Fruit fly (Drosophila melanogaster) whole organism, pupa: ENCODE results near the gene Ir7b.

Experiments used
- CG10348 ChIP-seq: fragments of 200-800 bp; sonication (Bioruptor generic); IDR thresholded peaks from 2 replicates; pipeline ENCODE4 v1.3.6; 2022; ENCODE audit warnings: missing biosample characterization, missing genetic modification characterization
- CG12605 ChIP-seq: fragments of 200-800 bp; sonication (Bioruptor generic); IDR thresholded peaks from 2 replicates; pipeline ENCODE4 v1.3.6; 2022; ENCODE audit warnings: missing biosample characterization, missing genetic modification characterization
- CG13204 ChIP-seq: fragments of 200-800 bp; sonication (Bioruptor generic); optimal IDR thresholded peaks from 2 replicates; lab custom pipeline; 2018; ENCODE audit warnings: missing biosample characterization, mild to moderate bottlenecking, missing genetic modification characterization, moderate library complexity
- CG14655 ChIP-seq: fragments of 200-800 bp; sonication (Bioruptor generic); optimal IDR thresholded peaks from 3 replicates; lab custom pipeline; 2017; ENCODE audit warnings: mild to moderate bottlenecking, missing biosample characterization, missing genetic modification reagents, missing genetic modification characterization
- CG15710 ChIP-seq: fragments of 200-800 bp; sonication (Bioruptor generic); optimal IDR thresholded peaks from 2 replicates; lab custom pipeline; 2018; ENCODE audit warnings: missing biosample characterization, mild to moderate bottlenecking, missing genetic modification characterization, moderate library complexity
- CG17806 ChIP-seq: fragments of 200-800 bp; sonication (Bioruptor generic); optimal IDR thresholded peaks from 2 replicates; lab custom pipeline; 2018; ENCODE audit warnings: missing biosample characterization, mild to moderate bottlenecking, missing genetic modification characterization, moderate library complexity
- CG32121 ChIP-seq: fragments of 200-800 bp; sonication (Bioruptor generic); IDR thresholded peaks from 2 replicates; pipeline ENCODE4 v1.3.6; 2022; ENCODE audit warnings: missing biosample characterization, missing genetic modification characterization
- CG34367 ChIP-seq: fragments of 200-800 bp; sonication (Bioruptor generic); optimal IDR thresholded peaks from 2 replicates; lab custom pipeline; 2018; ENCODE audit warnings: missing biosample characterization, mild to moderate bottlenecking, missing genetic modification characterization
- CG4496 ChIP-seq: fragments of 200-800 bp; sonication (Bioruptor generic); IDR thresholded peaks from 3 replicates; pipeline ENCODE4 v1.3.6; 2022; ENCODE audit warnings: missing biosample characterization, missing genetic modification characterization
- CG8159 ChIP-seq: fragments of 200-800 bp; sonication (Bioruptor generic); optimal IDR thresholded peaks from 3 replicates; lab custom pipeline; 2018; ENCODE audit warnings: missing biosample characterization, mild to moderate bottlenecking, missing genetic modification characterization, moderate library complexity
- CG8301 ChIP-seq: fragments of 200-800 bp; sonication (Bioruptor generic); optimal IDR thresholded peaks from 2 replicates; lab custom pipeline; 2018; ENCODE audit warnings: missing biosample characterization, mild to moderate bottlenecking, missing genetic modification characterization
- CG9948 ChIP-seq: fragments of 200-800 bp; sonication (Bioruptor generic); optimal IDR thresholded peaks from 2 replicates; lab custom pipeline; 2018; ENCODE audit warnings: missing biosample characterization, mild to moderate bottlenecking, missing genetic modification characterization, moderate library complexity
- D1 ChIP-seq: fragments of 200-800 bp; sonication (Bioruptor generic); optimal IDR thresholded peaks from 2 replicates; lab custom pipeline; 2018; ENCODE audit warnings: missing biosample characterization, mild to moderate bottlenecking, missing genetic modification characterization, moderate library complexity
- EcR ChIP-seq: fragments of 200-800 bp; sonication (Bioruptor generic); optimal IDR thresholded peaks from 3 replicates; lab custom pipeline; 2019; ENCODE audit warnings: missing biosample characterization, missing genetic modification characterization, mild to moderate bottlenecking, moderate library complexity, missing genetic modification reagents
- Ets98B ChIP-seq: fragments of 200-800 bp; sonication (Bioruptor generic); IDR thresholded peaks from 2 replicates; pipeline ENCODE4 v1.3.6; 2022; ENCODE audit warnings: missing biosample characterization, missing genetic modification characterization
- Pif1A ChIP-seq: fragments of 200-800 bp; sonication (Bioruptor generic); optimal IDR thresholded peaks from 3 replicates; lab custom pipeline; 2016; ENCODE audit warnings: missing biosample characterization, missing genetic modification characterization
- Pif1B ChIP-seq: fragments of 200-800 bp; sonication (Bioruptor generic); optimal IDR thresholded peaks from 3 replicates; lab custom pipeline; 2016; ENCODE audit warnings: missing biosample characterization, missing genetic modification characterization
- Snoo ChIP-seq: fragments of 200-800 bp; sonication (Bioruptor generic); optimal IDR thresholded peaks from 3 replicates; lab custom pipeline; 2017; ENCODE audit warnings: missing biosample characterization, mild to moderate bottlenecking, missing genetic modification characterization, inconsistent platforms
- fd96Ca ChIP-seq: fragments of 200-800 bp; sonication (Bioruptor generic); IDR thresholded peaks from 3 replicates; pipeline ENCODE4 v1.3.6; 2022; ENCODE audit warnings: missing biosample characterization, missing genetic modification characterization
- gl ChIP-seq: fragments of 200-800 bp; sonication (Bioruptor generic); optimal IDR thresholded peaks from 2 replicates; lab custom pipeline; 2018; ENCODE audit warnings: missing biosample characterization, mild to moderate bottlenecking, missing genetic modification characterization
- rn ChIP-seq: fragments of 200-800 bp; sonication (Bioruptor generic); IDR thresholded peaks from 2 replicates; pipeline ENCODE4 v1.3.6; 2022; ENCODE audit warnings: missing biosample characterization, missing genetic modification characterization

The Ir7b gene

DNA sequence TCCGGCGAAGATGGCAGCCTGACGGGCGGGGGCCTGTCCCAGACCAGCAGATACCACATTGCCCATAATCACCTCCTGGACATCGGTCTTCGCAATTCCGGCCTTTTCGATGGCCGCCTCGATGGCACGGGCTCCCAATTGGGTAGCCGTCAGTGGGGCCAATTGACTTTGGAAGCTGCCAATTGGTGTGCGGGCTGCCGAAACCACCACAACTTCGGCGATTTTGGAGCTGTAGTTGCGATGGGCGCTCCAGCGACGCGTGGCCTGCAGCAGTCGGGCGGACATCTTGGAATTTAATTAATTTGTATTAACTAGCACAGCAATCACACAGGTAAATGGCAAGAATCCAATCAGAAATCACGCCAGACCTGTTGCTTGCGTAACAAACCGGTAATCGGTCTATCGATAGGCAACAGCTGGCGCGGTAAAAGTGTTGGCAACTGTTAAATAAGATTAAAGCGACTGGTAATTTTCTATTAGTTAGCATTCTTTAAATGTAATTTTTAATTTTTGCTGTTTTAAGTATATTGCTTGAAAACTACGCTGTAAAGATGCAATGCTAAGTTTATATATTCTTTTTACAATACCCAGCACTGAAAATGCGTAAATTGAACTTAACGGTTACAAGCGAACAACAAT, 21.7 kb upstream of the Ir7b start, which contains the start of gene Acat1:
TSS of gene Acat1 (minus strand) at position 400 of the 639 bp plus-strand sequence.
- TF ChIP-seq CG34367 (tag; lab: Kevin White, UChicago) (peak; percentile 47), Pif1B (peak; percentile 81), CG17806 (tag; lab: Kevin White, UChicago) (peak; percentile 65), fd96Ca (no peak), CG10348 (GFP tag; lab: Robert Waterston, UW) (no peak), CG13204 (GFP tag; lab: Kevin White, UChicago) (no peak), Pif1A (GFP tag; lab: Kevin White, UChicago) (peak; percentile 80), CG9948 (tag; lab: Kevin White, UChicago) (no peak), CG12605 (GFP tag; lab: Robert Waterston, UW) (peak; percentile 52), CG15710 (peak; percentile 55), rn (peak; percentile 63; the same call in 1 of the 2 replicates), Snoo (tag; lab: Kevin White, UChicago) (no peak), CG4496 (GFP tag; lab: Robert Waterston, UW) (peak; percentile 78), D1 (peak; percentile 32), EcR (no peak), CG14655 (peak; percentile 55), CG8301 (tag; lab: Kevin White, UChicago) (peak; percentile 52), CG32121 (peak; percentile 48; the same call in 1 of the 2 replicates), CG8159 (tag; lab: Kevin White, UChicago) (peak; percentile 52), Ets98B (GFP tag; lab: Robert Waterston, UW) (peak; percentile 62; the same call in 1 of the 2 replicates), gl (tag; lab: Kevin White, UChicago) (no peak)

DNA sequence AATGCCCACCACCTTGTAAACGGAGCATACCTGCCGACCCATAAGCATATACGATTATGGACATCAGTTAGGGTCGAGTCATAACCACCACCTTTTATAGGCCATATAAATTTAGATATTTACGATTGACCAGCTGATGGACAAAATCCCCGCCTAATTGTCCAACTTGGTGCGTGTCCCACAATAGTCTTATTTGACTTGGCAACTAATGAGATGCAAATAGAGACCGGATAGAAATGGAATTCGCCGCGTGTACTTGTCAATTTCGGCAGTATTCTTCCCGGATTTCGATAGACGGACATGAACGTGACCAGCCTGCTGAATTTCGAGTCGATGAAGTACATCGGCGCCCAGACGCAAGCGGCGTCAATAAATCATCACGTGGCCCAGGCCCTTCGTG, 17.6 kb upstream of the Ir7b start, which contains the start of gene Ir7g:
TSS of gene Ir7g (plus strand) at position 301 of the 400 bp plus-strand sequence.
- TF ChIP-seq Ets98B (GFP tag; lab: Robert Waterston, UW) (no peak), CG17806 (tag; lab: Kevin White, UChicago) (no peak), CG9948 (tag; lab: Kevin White, UChicago) (no peak), gl (tag; lab: Kevin White, UChicago) (no peak), rn (no peak), CG15710 (no peak), CG8301 (tag; lab: Kevin White, UChicago) (no peak), CG10348 (GFP tag; lab: Robert Waterston, UW) (no peak), CG13204 (GFP tag; lab: Kevin White, UChicago) (no peak), CG32121 (no peak), EcR (no peak)

DNA sequence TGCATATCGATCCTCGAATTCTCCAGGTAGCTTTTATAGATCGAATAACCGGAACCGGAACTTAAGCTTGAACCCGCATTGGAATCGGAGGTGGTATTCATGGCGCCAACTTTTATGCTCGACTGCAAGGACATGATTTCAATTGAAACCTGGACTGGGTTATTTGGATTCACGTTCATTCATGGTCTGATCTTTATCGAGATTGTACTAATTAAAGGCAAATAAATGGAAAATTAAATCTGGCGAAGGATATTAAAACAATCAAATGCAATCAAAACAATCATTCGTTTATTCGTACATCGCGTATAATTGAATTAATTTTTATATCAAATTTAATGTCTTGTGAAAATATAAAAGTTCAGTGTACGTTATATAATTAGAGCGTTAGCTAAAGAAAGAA, 17.2 kb upstream of the Ir7b start, which contains the start of gene Ir7f:
TSS of gene Ir7f (minus strand) at position 101 of the 400 bp plus-strand sequence.
- no peak for TF ChIP-seq rn
- no peak for TF ChIP-seq CG14655
- TF ChIP-seq EcR, result no peak
- no peak for TF ChIP-seq Ets98B (GFP tag; lab: Robert Waterston, UW)
- TF ChIP-seq CG10348 (GFP tag; lab: Robert Waterston, UW), result no peak
- TF ChIP-seq Snoo (tag; lab: Kevin White, UChicago), result no peak
- TF ChIP-seq CG13204 (GFP tag; lab: Kevin White, UChicago), result no peak
- TF ChIP-seq CG8301 (tag; lab: Kevin White, UChicago), result no peak
- TF ChIP-seq CG34367 (tag; lab: Kevin White, UChicago), result no peak
- no peak for TF ChIP-seq CG9948 (tag; lab: Kevin White, UChicago)
- no peak for TF ChIP-seq Pif1A (GFP tag; lab: Kevin White, UChicago)
- TF ChIP-seq CG15710, result no peak
- TF ChIP-seq CG8159 (tag; lab: Kevin White, UChicago), result no peak
- TF ChIP-seq CG17806 (tag; lab: Kevin White, UChicago), result no peak
- no peak for TF ChIP-seq CG4496 (GFP tag; lab: Robert Waterston, UW)
- no peak for TF ChIP-seq Pif1B
- TF ChIP-seq D1, result no peak
- no peak for TF ChIP-seq CG12605 (GFP tag; lab: Robert Waterston, UW)
- no peak for TF ChIP-seq gl (tag; lab: Kevin White, UChicago)
- no peak for TF ChIP-seq CG32121

DNA sequence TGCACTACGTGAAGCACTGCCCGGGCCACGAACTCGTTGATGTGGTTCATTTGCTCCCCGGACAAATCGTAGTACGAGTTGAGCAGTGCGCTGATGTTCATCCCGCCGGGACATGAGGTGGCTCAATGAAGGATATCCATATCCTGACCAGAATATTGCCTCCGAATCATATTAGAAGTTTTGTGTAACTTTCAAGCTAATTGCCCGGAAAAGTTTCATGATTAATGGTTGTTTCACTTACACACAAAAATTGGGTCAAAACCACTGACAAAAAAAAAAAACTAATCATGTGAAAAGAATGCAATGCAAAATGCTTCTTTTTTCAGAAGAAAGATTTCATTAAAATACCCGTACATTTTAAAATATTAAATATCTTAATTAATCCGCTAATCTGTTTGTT, 14.8 kb upstream of the Ir7b start, which contains the start of gene Ir7e:
TSS of gene Ir7e (minus strand) at position 101 of the 400 bp plus-strand sequence.
- TF ChIP-seq Pif1B (no peak), CG8301 (tag; lab: Kevin White, UChicago) (no peak), rn (no peak)

DNA sequence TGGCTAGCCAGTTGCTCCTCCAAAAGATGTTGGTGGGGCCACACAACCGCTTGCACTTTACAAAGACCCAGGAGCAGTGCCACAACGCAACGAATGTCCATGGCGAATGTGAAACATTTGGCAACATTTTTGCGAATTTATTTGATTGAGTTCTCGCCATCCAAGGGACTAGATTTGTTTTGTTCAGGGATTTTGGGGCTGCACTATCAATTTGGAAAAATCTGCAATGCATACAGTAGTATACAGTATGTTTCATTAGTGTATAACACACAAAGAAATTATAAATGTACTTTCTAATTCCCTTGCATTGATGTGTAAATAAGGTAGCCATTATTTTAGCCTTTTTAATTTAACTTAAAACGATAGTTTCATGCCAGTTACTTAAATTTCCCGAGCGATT, 12.0 kb upstream of the Ir7b start, which contains the start of gene Ir7d:
TSS of gene Ir7d (minus strand) at position 101 of the 400 bp plus-strand sequence.
- no peak for TF ChIP-seq CG13204 (GFP tag; lab: Kevin White, UChicago)
- TF ChIP-seq Pif1A (GFP tag; lab: Kevin White, UChicago), result no peak
- TF ChIP-seq CG14655, result no peak
- TF ChIP-seq Snoo (tag; lab: Kevin White, UChicago), result no peak
- no peak for TF ChIP-seq Pif1B
- TF ChIP-seq gl (tag; lab: Kevin White, UChicago), result no peak
- TF ChIP-seq CG9948 (tag; lab: Kevin White, UChicago), result no peak
- TF ChIP-seq, all 21 proteins: peak for 0

DNA sequence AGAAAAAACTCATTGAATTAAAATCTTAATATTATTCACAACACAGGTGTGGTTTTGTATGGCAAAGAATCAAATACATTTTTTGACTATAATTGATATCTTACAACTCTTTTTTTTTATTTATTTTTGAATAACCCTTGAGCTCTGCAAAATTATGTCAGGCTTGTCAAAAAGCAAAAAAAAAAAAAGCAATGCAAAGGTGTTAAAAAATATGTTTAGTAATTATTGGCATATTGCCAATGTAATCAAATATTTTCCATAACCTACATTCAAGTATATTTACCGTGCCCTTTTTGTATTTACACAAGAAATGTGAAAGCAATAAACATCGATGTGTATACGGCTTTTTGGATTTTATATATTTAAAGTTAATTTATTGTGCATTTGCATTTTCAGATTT, 7.3 kb upstream of the Ir7b start, which contains the start of gene Ir7c:
TSS of gene Ir7c (plus strand) at position 301 of the 400 bp plus-strand sequence.
- TF ChIP-seq EcR, result no peak
- TF ChIP-seq fd96Ca, result no peak
- TF ChIP-seq gl (tag; lab: Kevin White, UChicago), result no peak
- no peak for TF ChIP-seq CG34367 (tag; lab: Kevin White, UChicago)
- TF ChIP-seq CG14655, result no peak
- TF ChIP-seq CG15710, result no peak
- no peak for TF ChIP-seq CG4496 (GFP tag; lab: Robert Waterston, UW)
- no peak for TF ChIP-seq CG8159 (tag; lab: Kevin White, UChicago)
- TF ChIP-seq CG10348 (GFP tag; lab: Robert Waterston, UW), result no peak
- no peak for TF ChIP-seq CG13204 (GFP tag; lab: Kevin White, UChicago)
- TF ChIP-seq, all 21 proteins: peak for 0
